Fruit fly (Drosophila melanogaster): ENCODE measurements around the gene slmb.

DNA sequence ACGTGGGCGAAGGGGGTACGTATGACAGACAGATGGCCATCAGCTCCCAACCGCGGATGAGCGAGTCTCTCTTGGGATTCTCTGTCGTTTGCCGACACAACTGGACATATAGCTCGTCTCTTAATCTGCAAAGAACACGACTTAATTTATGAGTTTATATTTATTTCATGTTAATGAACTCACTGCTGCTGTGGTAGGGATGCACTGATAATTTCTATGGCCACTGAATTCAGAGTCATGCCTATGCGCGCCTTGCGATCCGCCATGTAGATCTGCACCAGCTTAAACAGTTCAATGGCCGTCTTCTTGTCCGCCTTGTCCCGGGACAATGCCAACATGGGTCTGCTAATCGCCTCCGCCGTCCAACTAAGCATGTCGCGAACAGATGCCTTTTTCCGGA, 42.3 kb downstream of the slmb start:
- TF ChIP-seq Pif1A (GFP tag; optimal IDR thresholded peaks at IDR 0.05): no peak
- no peak for TF ChIP-seq CG8301 (tag; optimal IDR thresholded peaks at IDR 0.05)
- TF ChIP-seq rn (GFP tag; IDR thresholded peaks at IDR 0.05): no peak
- TF ChIP-seq CG15710 (tag; optimal IDR thresholded peaks at IDR 0.05): no peak
- TF ChIP-seq CG14655 (GFP tag; optimal IDR thresholded peaks at IDR 0.05): no peak
- TF ChIP-seq Ets98B (GFP tag; IDR thresholded peaks at IDR 0.05): no peak
- no peak for TF ChIP-seq fd96Ca (GFP tag; IDR thresholded peaks at IDR 0.05)
- TF ChIP-seq CG13204 (GFP tag; optimal IDR thresholded peaks at IDR 0.05): no peak
- TF ChIP-seq gl (tag; optimal IDR thresholded peaks at IDR 0.05): no peak
- no peak for TF ChIP-seq CG10348 (GFP tag; IDR thresholded peaks at IDR 0.05)
- no peak for TF ChIP-seq Pif1B (GFP tag; optimal IDR thresholded peaks at IDR 0.05)
- TF ChIP-seq CG32121 (GFP tag; IDR thresholded peaks at IDR 0.05): no peak

All from whole organism, pupa.